Worm (Caenorhabditis elegans) whole organism, late embryonic: Measurements from ENCODE around the gene F31E3.12.

Source experiments
- C08G9.2 ChIP-seq: sonication (generic microtip); optimal IDR thresholded peaks from 2 replicates; lab custom pipeline; 2016; ENCODE audit warnings: mild to moderate bottlenecking, missing genetic modification characterization, moderate library complexity, missing compliant biosample characterization
- F13H6.1 ChIP-seq: sonication (generic microtip); optimal IDR thresholded peaks from 2 replicates; lab custom pipeline; 2016; ENCODE audit warnings: missing genetic modification characterization, missing compliant biosample characterization
- K09A11.1 ChIP-seq: sonication (generic microtip); optimal IDR thresholded peaks from 2 replicates; lab custom pipeline; 2017; ENCODE audit warnings: antibody characterized with exemption, mild to moderate bottlenecking, missing genetic modification characterization, missing compliant biosample characterization; ENCODE audit not compliant: insufficient read depth
- Y22D7AL.16 ChIP-seq: sonication (generic microtip); optimal IDR thresholded peaks from 2 replicates; lab custom pipeline; 2016; ENCODE audit warnings: missing genetic modification characterization, missing compliant biosample characterization
- ahr-1 ChIP-seq: sonication (generic microtip); optimal IDR thresholded peaks from 2 replicates; lab custom pipeline; 2016; ENCODE audit warnings: missing genetic modification characterization, missing compliant biosample characterization
- ceh-18 ChIP-seq: sonication (generic microtip); optimal IDR thresholded peaks from 2 replicates; lab custom pipeline; 2016; ENCODE audit warnings: missing genetic modification characterization, missing compliant biosample characterization
- ceh-19 ChIP-seq: fragments of 200-800 bp; sonication (Bioruptor generic); optimal IDR thresholded peaks from 2 replicates; lab custom pipeline; 2018; ENCODE audit warnings: mild to moderate bottlenecking, missing genetic modification characterization, missing compliant biosample characterization
- ceh-22 ChIP-seq: sonication (generic microtip); optimal IDR thresholded peaks from 2 replicates; lab custom pipeline; 2017; ENCODE audit warnings: missing biosample characterization, missing genetic modification characterization
- ceh-30 ChIP-seq: fragments of 150-350 bp; optimal IDR thresholded peaks from 2 replicates; lab custom pipeline; 2014; ENCODE audit warnings: missing biosample characterization, missing genetic modification characterization
- ceh-31 ChIP-seq: sonication (generic microtip); optimal IDR thresholded peaks from 2 replicates; lab custom pipeline; 2016; ENCODE audit warnings: missing genetic modification characterization, missing compliant biosample characterization
- ceh-34 ChIP-seq: sonication (generic microtip); optimal IDR thresholded peaks from 2 replicates; lab custom pipeline; 2016; ENCODE audit warnings: mild to moderate bottlenecking, missing genetic modification characterization, missing compliant biosample characterization
- ceh-48 ChIP-seq: sonication (generic microtip); optimal IDR thresholded peaks from 2 replicates; lab custom pipeline; 2016; ENCODE audit warnings: missing genetic modification characterization, inconsistent platforms, missing compliant biosample characterization
- ceh-9 ChIP-seq: sonication (generic microtip); optimal IDR thresholded peaks from 2 replicates; lab custom pipeline; 2016; ENCODE audit warnings: mild to moderate bottlenecking, missing genetic modification characterization, inconsistent platforms, missing compliant biosample characterization
- dmd-4 ChIP-seq: sonication (generic microtip); optimal IDR thresholded peaks from 2 replicates; lab custom pipeline; 2016; ENCODE audit warnings: borderline replicate concordance, missing genetic modification characterization, missing compliant biosample characterization
- ets-4 ChIP-seq: sonication (generic microtip); optimal IDR thresholded peaks from 2 replicates; lab custom pipeline; 2016; ENCODE audit warnings: missing genetic modification characterization, missing compliant biosample characterization
- fax-1 ChIP-seq: sonication (generic microtip); optimal IDR thresholded peaks from 2 replicates; lab custom pipeline; 2016; ENCODE audit warnings: missing genotype, missing genetic modification characterization, missing compliant biosample characterization
- hlh-13 ChIP-seq: fragments of 200-800 bp; sonication (Bioruptor generic); optimal IDR thresholded peaks from 2 replicates; lab custom pipeline; 2018; ENCODE audit warnings: mild to moderate bottlenecking, missing genetic modification characterization, missing compliant biosample characterization
- hlh-15 ChIP-seq: sonication (generic microtip); optimal IDR thresholded peaks from 2 replicates; lab custom pipeline; 2016; ENCODE audit warnings: missing genetic modification characterization, missing compliant biosample characterization
- hlh-30 ChIP-seq: sonication (generic microtip); optimal IDR thresholded peaks from 2 replicates; lab custom pipeline; 2017; ENCODE audit warnings: antibody characterized with exemption, missing genetic modification characterization, missing compliant biosample characterization; ENCODE audit not compliant: insufficient read depth
- madf-2 ChIP-seq: sonication (generic microtip); optimal IDR thresholded peaks from 2 replicates; lab custom pipeline; 2017; ENCODE audit warnings: missing genetic modification characterization, missing compliant biosample characterization
- mec-3 ChIP-seq: sonication (generic microtip); optimal IDR thresholded peaks from 2 replicates; lab custom pipeline; 2016; ENCODE audit warnings: borderline replicate concordance, missing genetic modification characterization, missing compliant biosample characterization
- nfya-1 ChIP-seq: sonication (generic microtip); optimal IDR thresholded peaks from 2 replicates; lab custom pipeline; 2017; ENCODE audit warnings: missing genetic modification characterization, mild to moderate bottlenecking, missing compliant biosample characterization, antibody characterized with exemption, moderate library complexity
- odd-2 ChIP-seq: sonication (generic microtip); optimal IDR thresholded peaks from 2 replicates; lab custom pipeline; 2017; ENCODE audit warnings: antibody characterized with exemption, mild to moderate bottlenecking, missing genetic modification characterization, missing compliant biosample characterization
- pax-1 ChIP-seq: fragments of 150-350 bp; optimal IDR thresholded peaks from 2 replicates; lab custom pipeline; 2014; ENCODE audit warnings: missing biosample characterization, missing genetic modification characterization
- pha-2 ChIP-seq: sonication (generic microtip); optimal IDR thresholded peaks from 2 replicates; lab custom pipeline; 2017; ENCODE audit warnings: mild to moderate bottlenecking, missing genetic modification characterization, missing compliant biosample characterization
- ref-2 ChIP-seq: sonication (generic microtip); optimal IDR thresholded peaks from 2 replicates; lab custom pipeline; 2016; ENCODE audit warnings: missing genetic modification characterization, missing compliant biosample characterization
- rnt-1 ChIP-seq: sonication (generic microtip); optimal IDR thresholded peaks from 2 replicates; lab custom pipeline; 2016; ENCODE audit warnings: missing genetic modification characterization, missing compliant biosample characterization
- sox-4 ChIP-seq: sonication (generic microtip); optimal IDR thresholded peaks from 2 replicates; lab custom pipeline; 2017; ENCODE audit warnings: mild to moderate bottlenecking, missing genetic modification characterization, inconsistent platforms, missing compliant biosample characterization
- syd-9 ChIP-seq: sonication (generic microtip); optimal IDR thresholded peaks from 2 replicates; lab custom pipeline; 2016; ENCODE audit warnings: mild to moderate bottlenecking, missing genetic modification characterization, moderate library complexity, missing compliant biosample characterization
- tbx-2 ChIP-seq: sonication (generic microtip); optimal IDR thresholded peaks from 2 replicates; lab custom pipeline; 2016; ENCODE audit warnings: missing genetic modification characterization, missing compliant biosample characterization
- tbx-7 ChIP-seq: sonication (generic microtip); optimal IDR thresholded peaks from 2 replicates; lab custom pipeline; 2016; ENCODE audit warnings: missing genotype, missing genetic modification characterization, missing compliant biosample characterization
- ttx-3 ChIP-seq: sonication (generic microtip); optimal IDR thresholded peaks from 2 replicates; lab custom pipeline; 2016; ENCODE audit warnings: missing genetic modification reagents, missing genetic modification characterization, missing compliant biosample characterization
- unc-3 ChIP-seq, 2 experiments: fragments of 200-800 bp in 1 of 2; sonication (Bioruptor generic) in 1 of 2; sonication (generic microtip) in 1 of 2; conservative IDR thresholded peaks in 1 of 2; optimal IDR thresholded peaks in 1 of 2; 2 replicates each; pipeline versions ENCODE4 v1.3.6 to Lab custom; 2016 to 2022; ENCODE audit warnings: missing compliant biosample characterization in 2 of 2, missing genetic modification characterization in 2 of 2, missing genetic modification reagents in 1 of 2
- unc-42 ChIP-seq: sonication (generic microtip); optimal IDR thresholded peaks from 2 replicates; lab custom pipeline; 2016; ENCODE audit warnings: missing genotype, missing genetic modification characterization, missing compliant biosample characterization
- unc-55 ChIP-seq: sonication (generic microtip); optimal IDR thresholded peaks from 2 replicates; lab custom pipeline; 2017; ENCODE audit warnings: missing biosample characterization, missing genetic modification reagents, missing genetic modification characterization
- unc-86 ChIP-seq: sonication (generic microtip); optimal IDR thresholded peaks from 2 replicates; lab custom pipeline; 2016; ENCODE audit warnings: missing genetic modification characterization, missing compliant biosample characterization
- zip-5 ChIP-seq: sonication (generic microtip); optimal IDR thresholded peaks from 2 replicates; lab custom pipeline; 2016; ENCODE audit warnings: missing genetic modification characterization, missing compliant biosample characterization
- ztf-16 ChIP-seq: sonication (generic microtip); optimal IDR thresholded peaks from 2 replicates; lab custom pipeline; 2017; ENCODE audit warnings: missing genetic modification characterization, missing compliant biosample characterization

Gene F31E3.12

DNA sequence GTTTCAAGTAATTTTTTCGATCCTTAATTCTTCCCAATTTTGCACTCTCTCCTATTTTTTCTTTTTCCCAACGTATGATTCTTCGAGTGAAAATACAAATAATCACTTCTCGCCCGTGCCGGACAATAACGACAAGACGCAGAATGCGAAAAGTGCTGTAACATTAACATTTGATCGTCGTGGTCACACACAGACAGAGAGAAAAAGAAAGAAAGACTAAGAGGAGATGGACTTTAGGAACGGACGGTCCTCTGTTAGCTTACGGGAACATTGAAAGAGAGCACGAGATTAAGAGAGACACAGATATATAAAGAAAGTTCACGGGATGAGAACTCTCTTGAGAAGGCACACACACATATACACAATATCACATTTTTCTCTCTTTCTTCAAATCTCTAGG lies 21.3 kb upstream of the F31E3.12 start:
- TF ChIP-seq tbx-2 (tag; lab: Kevin White, UChicago) (peak; percentile 33), ceh-9 (tag; lab: Kevin White, UChicago) (no peak), pax-1 (peak; percentile 31), nfya-1 (tag; lab: Kevin White, UChicago) (peak; percentile 28), hlh-30 (tag; lab: Kevin White, UChicago) (peak; percentile 64), sox-4 (tag; lab: Kevin White, UChicago) (no peak), unc-55 (GFP tag; lab: Kevin White, UChicago) (peak; percentile 57)

ce11 chrIII:6951435-6951834 lies 17.8 kb upstream of the F31E3.12 start:
- TF ChIP-seq ceh-31 = peak; percentile 17
- no peak for TF ChIP-seq ceh-18 (tag; lab: Kevin White, UChicago)
- TF ChIP-seq ceh-48 (tag; lab: Kevin White, UChicago) = peak; percentile 45
- peak; percentile 16 for TF ChIP-seq unc-42 (tag; lab: Kevin White, UChicago)
- TF ChIP-seq ref-2 (tag; lab: Kevin White, UChicago) = peak; percentile 20

ce11 chrIII:6953373-6953772 lies 15.8 kb upstream of the F31E3.12 start:
- no peak for TF ChIP-seq zip-5 (tag; lab: Kevin White, UChicago)
- no peak for TF ChIP-seq pha-2 (tag; lab: Kevin White, UChicago)
- TF ChIP-seq unc-86 = no peak
- no peak for TF ChIP-seq sox-4 (tag; lab: Kevin White, UChicago)
- no peak for TF ChIP-seq dmd-4
- no peak for TF ChIP-seq unc-3 (GFP tag; conservative IDR thresholded peaks at IDR 0.05; lab: Robert Waterston, UW)
- no peak for TF ChIP-seq unc-3 (tag; optimal IDR thresholded peaks at IDR 0.05; lab: Kevin White, UChicago)
- TF ChIP-seq fax-1 = no peak
- TF ChIP-seq madf-2 (tag; lab: Kevin White, UChicago) = no peak
- TF ChIP-seq F13H6.1 (tag; lab: Kevin White, UChicago) = no peak
- no peak for TF ChIP-seq ceh-30 (tag; lab: Kevin White, UChicago)
- no peak for TF ChIP-seq odd-2 (tag; lab: Kevin White, UChicago)

ce11 chrIII:6953978-6954377 lies 15.2 kb upstream of the F31E3.12 start:
- TF ChIP-seq C08G9.2 (no peak), ceh-48 (tag; lab: Kevin White, UChicago) (no peak), Y22D7AL.16 (tag; lab: Kevin White, UChicago) (no peak), hlh-13 (GFP tag; lab: Kevin White, UChicago) (no peak), syd-9 (tag; lab: Kevin White, UChicago) (no peak), sox-4 (tag; lab: Kevin White, UChicago) (no peak), ref-2 (tag; lab: Kevin White, UChicago) (no peak), ahr-1 (tag; lab: Kevin White, UChicago) (no peak), ztf-16 (tag; lab: Kevin White, UChicago) (no peak), ceh-19 (no peak), tbx-7 (no peak), madf-2 (tag; lab: Kevin White, UChicago) (no peak)

DNA sequence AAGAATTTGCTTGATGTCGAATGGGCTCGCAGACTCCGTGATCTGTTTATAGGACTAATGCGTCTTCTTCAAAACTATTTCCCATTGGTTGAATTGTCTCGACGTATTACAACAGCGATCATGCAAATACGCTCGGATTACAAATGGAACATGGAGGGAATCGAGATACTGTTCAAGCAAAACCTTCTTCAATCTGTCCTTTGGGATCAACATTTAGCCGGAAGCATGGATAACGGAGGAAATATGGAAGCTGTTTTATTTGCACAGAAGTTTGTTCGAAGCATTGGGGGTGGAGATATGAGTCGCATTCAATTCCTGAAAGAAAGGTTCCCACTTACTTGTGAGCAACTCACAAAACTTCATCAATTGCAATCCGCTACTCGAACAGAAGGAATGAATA lies 13.4 kb upstream of the F31E3.12 start:
- no peak for TF ChIP-seq zip-5 (tag; lab: Kevin White, UChicago)
- TF ChIP-seq K09A11.1 = no peak
- no peak for TF ChIP-seq ceh-31
- no peak for TF ChIP-seq ceh-18 (tag; lab: Kevin White, UChicago)
- no peak for TF ChIP-seq hlh-15
- TF ChIP-seq pax-1 = no peak
- no peak for TF ChIP-seq hlh-30 (tag; lab: Kevin White, UChicago)
- TF ChIP-seq ceh-22 (tag; lab: Kevin White, UChicago) = no peak
- TF ChIP-seq ceh-34 = no peak
- TF ChIP-seq ets-4 (tag; lab: Kevin White, UChicago) = no peak
- no peak for TF ChIP-seq hlh-13 (GFP tag; lab: Kevin White, UChicago)
- TF ChIP-seq unc-3 (GFP tag; conservative IDR thresholded peaks at IDR 0.05; lab: Robert Waterston, UW) = no peak
- no peak for TF ChIP-seq unc-3 (tag; optimal IDR thresholded peaks at IDR 0.05; lab: Kevin White, UChicago)
- TF ChIP-seq rnt-1 (tag; lab: Kevin White, UChicago) = no peak
- TF ChIP-seq mec-3 (tag; lab: Kevin White, UChicago) = no peak
- no peak for TF ChIP-seq ttx-3
